Fruit fly (Drosophila melanogaster) whole organism: Measurements from ENCODE around the gene RpS27A.

Experiments
- psq ChIP-seq: fragments of >200 bp; optimal IDR thresholded peaks from 2 replicates; lab custom pipeline; 2017
- usp ChIP-seq: fragments of >200 bp; optimal IDR thresholded peaks from 2 replicates; lab custom pipeline; 2017; ENCODE audit warnings: missing biosample characterization, missing genetic modification characterization, mixed read lengths

DNA sequence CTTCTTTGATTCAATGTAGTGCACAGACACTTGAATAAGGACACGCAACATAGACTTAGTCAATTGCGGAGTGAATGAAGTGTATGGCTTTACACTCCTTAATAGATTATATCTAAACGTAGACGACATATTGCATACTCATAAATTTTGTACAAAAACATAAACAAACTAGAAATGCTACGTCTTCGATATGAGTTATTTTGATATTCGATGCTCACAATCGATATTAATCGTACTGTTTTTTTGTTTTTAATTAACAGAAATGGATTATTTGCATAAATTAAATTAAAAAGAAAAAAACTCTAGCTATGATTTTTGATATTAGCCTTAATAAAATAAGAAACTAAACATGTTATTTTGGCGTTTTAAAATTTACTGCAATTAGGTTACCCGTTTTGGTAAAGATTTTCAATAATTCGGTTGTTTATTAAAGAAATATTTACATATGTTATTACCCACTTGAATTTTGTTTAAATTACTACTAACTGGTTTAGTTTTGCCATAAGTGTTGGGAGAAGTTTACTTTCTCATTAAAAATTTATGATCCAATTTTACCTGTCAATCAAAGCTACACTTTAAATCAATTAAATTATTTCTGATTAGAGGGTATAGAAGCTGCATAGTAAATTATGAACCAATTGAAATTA is 3.0 kb upstream of the RpS27A start, which contains the start of the genes CG17768, LSm-4 and Ir31a:
- TF ChIP-seq usp (GFP tag; lab: Kevin White, UChicago) (no peak), psq (no peak)
